Fruit fly (Drosophila melanogaster) whole organism, prepupa: ENCODE measurements around the gene CG31068.

Experiments
- CG15336 ChIP-seq: fragments of 200-800 bp; sonication (Bioruptor generic); IDR thresholded peaks from 2 replicates; pipeline ENCODE4 v1.3.6; 2022; ENCODE audit warnings: missing biosample characterization, missing genetic modification characterization
- CG6808 ChIP-seq: fragments of 200-800 bp; sonication (Bioruptor generic); optimal IDR thresholded peaks from 3 replicates; lab custom pipeline; 2017; ENCODE audit warnings: missing biosample characterization, missing genetic modification characterization, mild to moderate bottlenecking, moderate library complexity, missing genetic modification reagents
- CG7368 ChIP-seq: fragments of 200-800 bp; sonication (Bioruptor generic); optimal IDR thresholded peaks from 3 replicates; lab custom pipeline; 2016; ENCODE audit warnings: missing biosample characterization, missing genetic modification characterization
- CG8119 ChIP-seq: fragments of 200-800 bp; sonication (Bioruptor generic); IDR thresholded peaks from 3 replicates; pipeline ENCODE4 v1.3.6; 2022; ENCODE audit warnings: missing biosample characterization, missing genetic modification characterization
- CG8319 ChIP-seq: fragments of 200-800 bp; sonication (Bioruptor generic); optimal IDR thresholded peaks from 3 replicates; lab custom pipeline; 2016; ENCODE audit warnings: missing biosample characterization, missing genetic modification characterization
- Hr39 ChIP-seq: fragments of 200-800 bp; sonication (Bioruptor generic); optimal IDR thresholded peaks from 2 replicates; lab custom pipeline; 2016; ENCODE audit warnings: missing biosample characterization, missing genetic modification characterization
- Lpt ChIP-seq: fragments of 200-800 bp; sonication (Bioruptor generic); optimal IDR thresholded peaks from 3 replicates; lab custom pipeline; 2016; ENCODE audit warnings: missing biosample characterization, missing genetic modification characterization
- Met ChIP-seq: fragments of 200-800 bp; sonication (Bioruptor generic); optimal IDR thresholded peaks from 3 replicates; lab custom pipeline; 2016; ENCODE audit warnings: missing biosample characterization, missing genetic modification characterization
- Sox102F ChIP-seq: fragments of 200-800 bp; sonication (Bioruptor generic); optimal IDR thresholded peaks from 2 replicates; lab custom pipeline; 2016; ENCODE audit warnings: missing biosample characterization, mild to moderate bottlenecking, missing genetic modification characterization
- cyc ChIP-seq: fragments of 200-800 bp; sonication (Bioruptor generic); optimal IDR thresholded peaks from 3 replicates; lab custom pipeline; 2016; ENCODE audit warnings: missing biosample characterization, missing genetic modification characterization
- esn ChIP-seq: fragments of 200-800 bp; sonication (Bioruptor generic); optimal IDR thresholded peaks from 2 replicates; lab custom pipeline; 2016; ENCODE audit warnings: missing biosample characterization, mild to moderate bottlenecking, missing genetic modification characterization, moderate library complexity

- TF ChIP-seq cyc (GFP tag; lab: Kevin White, UChicago) (peak; percentile 63), CG6808 (GFP tag; lab: Kevin White, UChicago) (peak; percentile 33), Met (GFP tag; lab: Kevin White, UChicago) (peak; percentile 73), esn (GFP tag; lab: Kevin White, UChicago) (peak; percentile 66), Hr39 (GFP tag; lab: Kevin White, UChicago) (peak; percentile 72), CG8119 (GFP tag; lab: Robert Waterston, UW) (peak; percentile 32; the same call in 1 of the 3 replicates), Sox102F (GFP tag; lab: Kevin White, UChicago) (peak; percentile 63), CG15336 (GFP tag; lab: Robert Waterston, UW) (peak; percentile 55), CG7368 (GFP tag; lab: Kevin White, UChicago) (no peak), CG8319 (peak; percentile 39), Lpt (GFP tag; lab: Kevin White, UChicago) (peak; percentile 30)
Measured at dm6 chr3R:27185933-27186571, 47.4 kb upstream of the CG31068 start.
